Worm (Caenorhabditis elegans) whole organism, dauer: ENCODE measurements around the gene T04C9.3.

Experiments
- unc-62 ChIP-seq: sonication (generic microtip); optimal IDR thresholded peaks from 2 replicates; lab custom pipeline; 2017; ENCODE audit warnings: missing biosample characterization, missing genetic modification reagents, missing genetic modification characterization

Gene T04C9.3

DNA sequence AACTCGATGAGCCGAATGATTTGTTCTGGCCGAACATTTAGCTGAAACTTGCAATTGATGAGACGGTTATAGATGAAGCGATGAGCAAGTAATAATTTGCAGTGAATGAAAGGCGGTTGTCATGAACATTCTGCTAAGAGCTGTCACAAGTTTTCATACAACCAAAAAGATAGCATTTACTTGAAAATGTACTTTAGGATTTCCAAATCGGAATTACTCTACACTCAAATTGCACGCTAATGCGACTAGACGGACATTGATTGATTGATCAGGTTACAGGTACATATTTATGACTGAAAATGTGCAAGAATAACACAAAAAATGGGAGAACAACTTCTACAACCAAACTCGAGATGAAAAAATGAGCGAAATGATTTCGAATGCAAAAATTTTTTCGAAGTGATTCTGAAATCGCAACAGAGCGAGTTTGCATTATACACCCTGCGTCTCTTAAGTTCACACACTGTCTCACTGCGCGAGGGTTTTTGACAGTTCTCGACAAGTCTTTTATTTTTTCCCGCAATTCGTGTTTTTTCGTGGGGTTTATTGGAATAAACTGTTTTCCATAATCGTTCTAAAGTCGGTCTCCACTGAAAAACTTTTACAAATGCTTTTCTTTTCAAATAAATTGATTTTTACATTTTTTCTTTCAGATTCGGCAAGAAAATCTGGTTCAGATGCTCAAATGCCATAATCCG is 34.2 kb downstream of the T04C9.3 start, which contains the start of the genes npp-10 and cyk-3:
npp-10 (minus strand) TSS at position 51 of the 698 bp plus-strand sequence.
cyk-3 (plus strand) TSS at position 648 of the 698 bp plus-strand sequence.
- TF ChIP-seq unc-62 (GFP tag; lab: Kevin White, UChicago) = no peak

DNA sequence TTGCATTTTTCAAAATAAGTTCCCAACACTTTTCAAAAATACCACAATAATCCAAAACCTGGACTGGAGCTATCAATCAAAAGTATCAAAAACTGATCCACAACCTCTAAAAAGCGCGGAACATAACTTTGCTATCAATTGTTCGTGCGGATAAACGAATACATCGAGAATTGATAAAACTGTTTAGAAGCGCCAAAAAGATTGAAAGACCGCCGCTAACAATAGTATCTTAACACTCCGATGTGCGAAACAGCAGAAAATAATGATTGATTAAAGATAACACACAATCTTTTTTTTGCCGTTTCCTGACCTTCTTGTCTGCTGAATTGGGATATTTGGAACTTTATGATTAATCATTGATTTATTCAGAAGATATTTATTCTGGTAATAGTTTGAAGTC is 43.0 kb downstream of the T04C9.3 start, which contains the start of gene tbx-7:
tbx-7 (minus strand) TSS at position 101 of the 400 bp plus-strand sequence.
- no peak for TF ChIP-seq unc-62 (GFP tag; lab: Kevin White, UChicago)

DNA sequence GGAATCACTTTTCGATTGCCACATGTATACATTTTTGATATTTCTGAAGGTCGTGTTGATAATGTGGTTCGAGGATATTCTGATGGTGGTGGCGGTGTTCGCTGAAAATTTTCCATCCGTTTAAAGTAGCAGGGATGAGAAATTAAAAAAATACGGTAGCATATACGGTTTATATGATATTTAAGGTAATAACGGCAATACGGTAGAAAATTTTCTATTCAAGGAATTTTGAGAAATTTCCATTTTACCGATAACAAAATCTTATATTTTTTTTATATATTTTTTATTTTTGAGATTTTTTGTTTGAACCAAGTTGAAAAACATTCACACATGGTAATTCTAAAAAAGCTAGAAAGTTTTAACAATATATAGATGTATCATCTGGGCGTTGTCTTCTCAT is 45.0 kb downstream of the T04C9.3 start, which contains the start of gene ZK328.6:
ZK328.6 (minus strand) TSS at position 101 of the 400 bp plus-strand sequence.
- no peak for TF ChIP-seq unc-62 (GFP tag; lab: Kevin White, UChicago)
